Fruit fly (Drosophila melanogaster) whole organism, embryonic: Measurements from ENCODE around the gene ftz-f1.

Experiments used
- ATbp ChIP-seq: fragments of 200-800 bp; sonication (Bioruptor generic); optimal IDR thresholded peaks from 2 replicates; lab custom pipeline; 2017; ENCODE audit warnings: missing biosample characterization, mild to moderate bottlenecking, missing genetic modification characterization, missing genetic modification reagents
- B-H2 ChIP-seq: fragments of 200-800 bp; sonication (Bioruptor generic); optimal IDR thresholded peaks from 2 replicates; lab custom pipeline; 2018; ENCODE audit warnings: missing biosample characterization, mild to moderate bottlenecking, missing genetic modification characterization
- BtbVII ChIP-seq: fragments of 200-800 bp; sonication (Bioruptor generic); optimal IDR thresholded peaks from 3 replicates; lab custom pipeline; 2017; ENCODE audit warnings: missing biosample characterization, mild to moderate bottlenecking, missing genetic modification characterization
- CG10147 ChIP-seq: fragments of 200-800 bp; sonication (Bioruptor generic); optimal IDR thresholded peaks from 2 replicates; lab custom pipeline; 2019; ENCODE audit warnings: missing biosample characterization, mild to moderate bottlenecking, missing genetic modification characterization, moderate library complexity
- CG10543 ChIP-seq: fragments of 200-800 bp; sonication (Bioruptor generic); optimal IDR thresholded peaks from 3 replicates; lab custom pipeline; 2017; ENCODE audit warnings: missing biosample characterization, mild to moderate bottlenecking, missing genetic modification characterization, moderate library complexity
- CG12659 ChIP-seq: fragments of 200-800 bp; sonication (Bioruptor generic); optimal IDR thresholded peaks from 3 replicates; lab custom pipeline; 2017; ENCODE audit warnings: mild to moderate bottlenecking, missing biosample characterization, missing genetic modification reagents, missing genetic modification characterization
- CG12942 ChIP-seq: fragments of 200-800 bp; sonication (Bioruptor generic); optimal IDR thresholded peaks from 3 replicates; lab custom pipeline; 2016; ENCODE audit warnings: missing biosample characterization, missing genetic modification characterization
- CG14014 ChIP-seq: fragments of 200-800 bp; sonication (Bioruptor generic); IDR thresholded peaks from 2 replicates; pipeline ENCODE4 v1.3.6; 2022; ENCODE audit warnings: missing biosample characterization, missing genetic modification characterization
- CG17385 ChIP-seq: fragments of 200-800 bp; sonication (Bioruptor generic); optimal IDR thresholded peaks from 3 replicates; lab custom pipeline; 2018; ENCODE audit warnings: missing biosample characterization, mild to moderate bottlenecking, missing genetic modification characterization
- CG18619 ChIP-seq: fragments of 200-800 bp; sonication (Bioruptor generic); optimal IDR thresholded peaks from 3 replicates; lab custom pipeline; 2017; ENCODE audit warnings: missing biosample characterization, mild to moderate bottlenecking, missing genetic modification characterization
- CG2199 ChIP-seq: fragments of 200-800 bp; sonication (Bioruptor generic); IDR thresholded peaks from 3 replicates; pipeline ENCODE4 v1.3.6; 2022; ENCODE audit warnings: missing biosample characterization, missing genetic modification characterization
- CG2875 ChIP-seq: fragments of 200-800 bp; sonication (Bioruptor generic); optimal IDR thresholded peaks from 2 replicates; lab custom pipeline; 2017; ENCODE audit warnings: missing biosample characterization, mild to moderate bottlenecking, missing genetic modification characterization, missing genetic modification reagents
- CG3407 ChIP-seq: fragments of 200-800 bp; sonication (Bioruptor generic); optimal IDR thresholded peaks from 2 replicates; lab custom pipeline; 2018; ENCODE audit warnings: missing biosample characterization, mild to moderate bottlenecking, missing genetic modification characterization
- CG3847 ChIP-seq: fragments of 200-800 bp; sonication (Bioruptor generic); IDR thresholded peaks from 2 replicates; pipeline ENCODE4 v1.3.6; 2022; ENCODE audit warnings: missing biosample characterization, missing genetic modification characterization
- CG4424 ChIP-seq: fragments of 200-800 bp; sonication (Bioruptor generic); optimal IDR thresholded peaks from 3 replicates; lab custom pipeline; 2016; ENCODE audit warnings: missing biosample characterization, missing genetic modification characterization
- CG6765 ChIP-seq: fragments of 200-800 bp; sonication (Bioruptor generic); optimal IDR thresholded peaks from 3 replicates; lab custom pipeline; 2017; ENCODE audit warnings: missing biosample characterization, mild to moderate bottlenecking, missing genetic modification characterization
- CG6813 ChIP-seq: fragments of 200-800 bp; sonication (Bioruptor generic); optimal IDR thresholded peaks from 2 replicates; lab custom pipeline; 2017; ENCODE audit warnings: missing biosample characterization, missing genetic modification characterization, mild to moderate bottlenecking, moderate library complexity, missing genetic modification reagents
- CG7556 ChIP-seq: fragments of 200-800 bp; sonication (Bioruptor generic); optimal IDR thresholded peaks from 2 replicates; lab custom pipeline; 2017; ENCODE audit warnings: missing biosample characterization, mild to moderate bottlenecking, missing genetic modification characterization
- CG8478 ChIP-seq: fragments of >200 bp; optimal IDR thresholded peaks from 2 replicates; lab custom pipeline; 2018
- CG9727 ChIP-seq: fragments of 200-800 bp; sonication (Bioruptor generic); optimal IDR thresholded peaks from 3 replicates; lab custom pipeline; 2017; ENCODE audit warnings: missing biosample characterization, mild to moderate bottlenecking, missing genetic modification characterization
- D ChIP-seq, 2 experiments: fragments of 200-800 bp in 1 of 2; fragments of >200 bp in 1 of 2; sonication (Bioruptor generic) in 1 of 2; optimal IDR thresholded peaks; 2 replicates in 1 of 2; 3 replicates in 1 of 2; lab custom pipeline; 2017; ENCODE audit warnings: mild to moderate bottlenecking in 1 of 2, missing biosample characterization in 1 of 2, missing genetic modification characterization in 1 of 2, missing genetic modification reagents in 1 of 2
- Fer1 ChIP-seq: fragments of 200-800 bp; sonication (Bioruptor generic); optimal IDR thresholded peaks from 2 replicates; lab custom pipeline; 2017; ENCODE audit warnings: missing biosample characterization, mild to moderate bottlenecking, missing genetic modification characterization
- Fer3 ChIP-seq: fragments of 200-800 bp; sonication (Bioruptor generic); optimal IDR thresholded peaks from 2 replicates; lab custom pipeline; 2018; ENCODE audit warnings: missing biosample characterization, mild to moderate bottlenecking, missing genetic modification characterization, moderate library complexity
- HHEX ChIP-seq: fragments of 200-800 bp; sonication (Bioruptor generic); optimal IDR thresholded peaks from 3 replicates; lab custom pipeline; 2017; ENCODE audit warnings: missing biosample characterization, mild to moderate bottlenecking, missing genetic modification characterization, missing genetic modification reagents
- Hmr ChIP-seq: fragments of 200-800 bp; sonication (Bioruptor generic); optimal IDR thresholded peaks from 3 replicates; lab custom pipeline; 2017; ENCODE audit warnings: mild to moderate bottlenecking, missing biosample characterization, missing genetic modification reagents, missing genetic modification characterization
- Hsf ChIP-seq: fragments of 200-800 bp; sonication (Bioruptor generic); optimal IDR thresholded peaks from 3 replicates; lab custom pipeline; 2016; ENCODE audit warnings: missing biosample characterization, missing genetic modification characterization
- Nf-YA ChIP-seq: fragments of 200-800 bp; sonication (Bioruptor generic); IDR thresholded peaks from 2 replicates; pipeline ENCODE4 v1.3.6; 2022; ENCODE audit warnings: missing biosample characterization, missing genetic modification characterization
- Oli ChIP-seq: fragments of 200-800 bp; sonication (Bioruptor generic); optimal IDR thresholded peaks from 2 replicates; lab custom pipeline; 2018; ENCODE audit warnings: missing biosample characterization, mild to moderate bottlenecking, missing genetic modification characterization, moderate library complexity
- PHDP ChIP-seq: fragments of 200-800 bp; sonication (Bioruptor generic); optimal IDR thresholded peaks from 3 replicates; lab custom pipeline; 2018; ENCODE audit warnings: missing biosample characterization, mild to moderate bottlenecking, missing genetic modification characterization, moderate library complexity
- Scr ChIP-seq: fragments of 200-800 bp; sonication (Bioruptor generic); IDR thresholded peaks from 2 replicates; pipeline ENCODE4 v1.3.6; 2022; ENCODE audit warnings: missing biosample characterization, missing genetic modification characterization; ENCODE audit not compliant: partially characterized antibody
- Vsx1 ChIP-seq: fragments of 200-800 bp; sonication (Bioruptor generic); optimal IDR thresholded peaks from 2 replicates; lab custom pipeline; 2017; ENCODE audit warnings: missing biosample characterization, mild to moderate bottlenecking, missing genetic modification characterization, missing genetic modification reagents
- Xrp1 ChIP-seq: fragments of 200-800 bp; sonication (Bioruptor generic); IDR thresholded peaks from 2 replicates; pipeline ENCODE4 v1.3.6; 2022; ENCODE audit warnings: missing biosample characterization, missing genetic modification characterization
- ap ChIP-seq: fragments of 200-800 bp; sonication (Bioruptor generic); IDR thresholded peaks from 2 replicates; pipeline ENCODE4 v1.3.6; 2022; ENCODE audit warnings: missing biosample characterization, missing genetic modification characterization
- exex ChIP-seq: fragments of 200-800 bp; sonication (Bioruptor generic); optimal IDR thresholded peaks from 4 replicates; lab custom pipeline; 2018; ENCODE audit warnings: missing biosample characterization, mild to moderate bottlenecking, missing genetic modification characterization, moderate library complexity
- fd3F ChIP-seq: fragments of 200-800 bp; sonication (Bioruptor generic); optimal IDR thresholded peaks from 2 replicates; lab custom pipeline; 2018; ENCODE audit warnings: missing biosample characterization, mild to moderate bottlenecking, missing genetic modification characterization, moderate library complexity
- gem ChIP-seq: fragments of 200-800 bp; sonication (Bioruptor generic); optimal IDR thresholded peaks from 2 replicates; lab custom pipeline; 2019; ENCODE audit warnings: missing biosample characterization, mild to moderate bottlenecking, missing genetic modification characterization, moderate library complexity
- gfzf ChIP-seq: fragments of 200-800 bp; sonication (Bioruptor generic); optimal IDR thresholded peaks from 2 replicates; lab custom pipeline; 2016; ENCODE audit warnings: missing biosample characterization, mild to moderate bottlenecking, missing genetic modification characterization, moderate library complexity
- hkb ChIP-seq, 2 experiments: fragments of 200-800 bp in 1 of 2; fragments of >200 bp in 1 of 2; sonication (Bioruptor generic) in 1 of 2; IDR thresholded peaks in 1 of 2; optimal IDR thresholded peaks in 1 of 2; 2 replicates each; pipeline versions ENCODE4 v1.3.6 to Lab custom; 2017 to 2022; ENCODE audit warnings: missing biosample characterization in 1 of 2, missing genetic modification characterization in 1 of 2
- lbe ChIP-seq: fragments of 200-800 bp; sonication (Bioruptor generic); optimal IDR thresholded peaks from 2 replicates; lab custom pipeline; 2016; ENCODE audit warnings: missing biosample characterization, mild to moderate bottlenecking, missing genetic modification characterization
- luna ChIP-seq: fragments of 200-800 bp; sonication (Bioruptor generic); optimal IDR thresholded peaks from 2 replicates; lab custom pipeline; 2016; ENCODE audit warnings: missing biosample characterization, missing genetic modification characterization
- nau ChIP-seq: fragments of 200-800 bp; sonication (Bioruptor generic); optimal IDR thresholded peaks from 3 replicates; lab custom pipeline; 2017; ENCODE audit warnings: missing biosample characterization, mild to moderate bottlenecking, missing genetic modification characterization, missing genetic modification reagents
- odd ChIP-seq: fragments of 200-800 bp; sonication (Bioruptor generic); optimal IDR thresholded peaks from 2 replicates; lab custom pipeline; 2017; ENCODE audit warnings: missing biosample characterization, mild to moderate bottlenecking, missing genetic modification characterization
- salm ChIP-seq: fragments of 200-800 bp; sonication (Bioruptor generic); optimal IDR thresholded peaks from 2 replicates; lab custom pipeline; 2018; ENCODE audit warnings: missing biosample characterization, mild to moderate bottlenecking, missing genetic modification characterization
- so ChIP-seq: fragments of 200-800 bp; sonication (Bioruptor generic); IDR thresholded peaks from 3 replicates; pipeline ENCODE4 v1.3.6; 2022; ENCODE audit warnings: missing biosample characterization, missing genetic modification characterization
- sob ChIP-seq: fragments of 200-800 bp; sonication (Bioruptor generic); IDR thresholded peaks from 2 replicates; pipeline ENCODE4 v1.3.6; 2022; ENCODE audit warnings: missing biosample characterization, missing genetic modification characterization
- vvl ChIP-seq: fragments of 200-800 bp; sonication (Bioruptor generic); IDR thresholded peaks from 2 replicates; pipeline ENCODE4 v1.3.6; 2022; ENCODE audit warnings: missing biosample characterization, missing genetic modification characterization
- wek ChIP-seq: fragments of 200-800 bp; sonication (Bioruptor generic); optimal IDR thresholded peaks from 3 replicates; lab custom pipeline; 2018; ENCODE audit warnings: missing biosample characterization, mild to moderate bottlenecking, missing genetic modification characterization, moderate library complexity
- z ChIP-seq: fragments of 200-800 bp; sonication (Bioruptor generic); IDR thresholded peaks from 3 replicates; pipeline ENCODE4 v1.3.6; 2022; ENCODE audit warnings: missing biosample characterization, missing genetic modification characterization

The ftz-f1 gene

dm6 chr3L:18833234-18833633 lies 32.1 kb upstream of the ftz-f1 start:
- TF ChIP-seq PHDP (tag; lab: Kevin White, UChicago), result peak; percentile 53
- TF ChIP-seq ap, result no peak
- TF ChIP-seq CG4424 (GFP tag; lab: Kevin White, UChicago), result no peak
- TF ChIP-seq Nf-YA (GFP tag; lab: Robert Waterston, UW), result no peak
- no peak for TF ChIP-seq Fer3 (tag; lab: Kevin White, UChicago)
- no peak for TF ChIP-seq CG12942
- peak; percentile 28 for TF ChIP-seq wek (GFP tag; lab: Kevin White, UChicago)
- TF ChIP-seq nau, result no peak
- TF ChIP-seq CG7556 (GFP tag; lab: Kevin White, UChicago), result peak; percentile 19
- TF ChIP-seq CG9727 (GFP tag; lab: Kevin White, UChicago), result peak; percentile 4
- no peak for TF ChIP-seq Hsf (GFP tag; lab: Kevin White, UChicago)
- no peak for TF ChIP-seq Scr (GFP tag; lab: Robert Waterston, UW)
- no peak for TF ChIP-seq CG6765
- TF ChIP-seq CG12659 (GFP tag; lab: Kevin White, UChicago), result peak; percentile 32
- TF ChIP-seq Oli, result no peak
- peak; percentile 14 for TF ChIP-seq ATbp (GFP tag; lab: Kevin White, UChicago)
- TF ChIP-seq z (GFP tag; lab: Robert Waterston, UW), result no peak
- TF ChIP-seq CG3407, result no peak
- TF ChIP-seq CG18619, result peak; percentile 33
- peak; percentile 3 for TF ChIP-seq CG17385
- peak; percentile 5 for TF ChIP-seq CG2875 (GFP tag; lab: Kevin White, UChicago)
- no peak for TF ChIP-seq salm (tag; lab: Kevin White, UChicago)
- peak; percentile 43 for TF ChIP-seq fd3F
- TF ChIP-seq hkb (optimal IDR thresholded peaks at IDR 0.05; lab: Kevin White, UChicago), result no peak
- TF ChIP-seq hkb (GFP tag; IDR thresholded peaks at IDR 0.05; lab: Robert Waterston, UW), result no peak
- no peak for TF ChIP-seq gfzf
- TF ChIP-seq CG10147, result peak; percentile 20
- TF ChIP-seq CG6813, result peak; percentile 58
- TF ChIP-seq Vsx1 (GFP tag; lab: Kevin White, UChicago), result peak; percentile 70
- TF ChIP-seq Xrp1, result 0 out of 2 replicates have a peak, but pooled peaks have one; percentile 10
- TF ChIP-seq D (optimal IDR thresholded peaks at IDR 0.05; lab: Kevin White, UChicago), result no peak
- TF ChIP-seq D (GFP tag; optimal IDR thresholded peaks at IDR 0.05; lab: Kevin White, UChicago), result no peak
- TF ChIP-seq exex (tag; lab: Kevin White, UChicago), result peak; percentile 2
- TF ChIP-seq Fer1 (GFP tag; lab: Kevin White, UChicago), result peak; percentile 62
- no peak for TF ChIP-seq luna (GFP tag; lab: Kevin White, UChicago)
- TF ChIP-seq Hmr, result peak; percentile 48
- TF ChIP-seq lbe (GFP tag; lab: Kevin White, UChicago), result peak; percentile 12
- peak; percentile 41 for TF ChIP-seq BtbVII (GFP tag; lab: Kevin White, UChicago)
- TF ChIP-seq CG8478 (lab: Kevin White, UChicago), result no peak
- peak; percentile 52; the same call in 1 of the 2 replicates for TF ChIP-seq CG14014
- no peak for TF ChIP-seq vvl (GFP tag; lab: Robert Waterston, UW)
- TF ChIP-seq sob (GFP tag; lab: Robert Waterston, UW), result 0 out of 2 replicates have a peak, but pooled peaks have one; percentile 16
- peak; percentile 35 for TF ChIP-seq odd (GFP tag; lab: Kevin White, UChicago)
- TF ChIP-seq gem (tag; lab: Kevin White, UChicago), result peak; percentile 36
- TF ChIP-seq B-H2 (GFP tag; lab: Kevin White, UChicago), result peak; percentile 52
- no peak for TF ChIP-seq CG3847 (GFP tag; lab: Robert Waterston, UW)
- 0 out of 3 replicates have a peak, but pooled peaks have one; percentile 49 for TF ChIP-seq CG2199 (GFP tag; lab: Robert Waterston, UW)
- TF ChIP-seq CG10543 (GFP tag; lab: Kevin White, UChicago), result peak; percentile 56
- TF ChIP-seq so, result peak; percentile 45; the same call in 1 of the 3 replicates
- peak; percentile 33 for TF ChIP-seq HHEX
